Fruit fly (Drosophila melanogaster) whole organism, larva: Measurements from ENCODE around the gene CG7824.

ENCODE experiments used
- noc ChIP-seq: fragments of 200-800 bp; sonication (Bioruptor generic); optimal IDR thresholded peaks from 3 replicates; lab custom pipeline; 2019; ENCODE audit warnings: missing biosample characterization, mild to moderate bottlenecking, missing genetic modification characterization, moderate library complexity

Gene CG7824

DNA sequence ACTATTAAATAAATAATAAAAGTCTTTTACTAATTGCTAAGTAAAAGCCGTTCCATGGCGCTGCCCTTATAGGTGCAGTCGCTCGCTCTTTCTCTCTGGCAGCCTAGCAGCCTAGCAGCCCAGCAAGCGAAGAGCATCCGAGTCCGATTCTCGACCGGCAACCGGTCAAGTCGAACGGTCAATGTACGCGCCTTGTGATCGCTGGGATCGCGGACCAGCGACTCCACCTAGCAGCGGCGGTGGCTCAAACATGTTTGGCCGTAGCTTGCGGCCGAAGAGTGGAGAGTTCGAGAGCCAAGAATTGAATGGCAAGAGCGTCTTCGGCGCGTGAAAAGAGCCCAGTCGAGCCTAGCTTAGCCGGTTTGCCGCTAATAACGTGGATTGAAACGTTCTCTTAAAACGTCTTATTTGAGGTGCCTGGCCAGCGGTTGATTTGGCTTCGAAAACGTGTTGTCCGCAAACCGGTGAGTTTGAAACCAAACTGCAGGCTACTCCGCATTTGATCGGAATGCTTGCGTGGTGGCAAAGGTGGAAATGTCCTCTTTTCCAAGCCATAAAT lies 29.4 kb downstream of the CG7824 start:
- no peak for TF ChIP-seq noc (tag; lab: Kevin White, UChicago)

DNA sequence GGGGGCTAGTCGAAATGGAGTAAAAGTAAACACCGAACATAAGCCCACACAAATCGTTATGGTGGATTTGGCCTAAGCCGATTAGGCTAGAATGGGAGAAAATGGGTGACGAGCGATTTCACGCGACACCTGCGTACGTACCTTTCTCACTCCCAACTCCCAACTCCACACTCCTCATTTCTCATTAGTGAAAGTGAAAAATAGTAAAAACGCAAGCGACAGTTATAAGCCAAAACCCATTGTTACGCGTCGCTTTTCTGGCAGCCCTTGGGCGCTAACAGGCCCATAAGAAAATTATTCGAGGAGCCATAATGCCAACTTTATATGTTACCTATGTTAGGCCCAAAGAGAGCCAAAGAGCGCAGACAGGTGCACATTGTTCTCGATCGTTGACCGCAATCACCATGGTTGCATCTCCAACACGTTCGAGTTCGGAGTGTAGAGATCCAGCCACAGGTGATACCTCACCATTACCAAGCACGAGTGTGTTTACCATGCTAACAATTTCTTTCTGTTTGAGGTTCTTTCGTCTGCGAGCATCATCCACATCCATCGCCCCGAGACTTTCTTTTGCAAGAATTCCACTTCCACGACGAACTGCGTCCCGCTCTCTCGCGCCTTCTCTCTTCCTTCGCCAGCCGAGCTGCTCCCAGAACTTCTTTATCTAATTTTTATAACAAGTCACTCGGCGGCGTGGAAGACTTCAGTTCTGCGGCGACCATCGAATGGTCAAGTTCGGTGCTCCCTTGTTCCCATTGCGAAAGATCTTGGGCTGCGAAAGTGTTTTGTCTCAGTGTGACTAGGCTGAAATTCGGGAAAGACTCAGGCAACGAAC lies 40.1 kb downstream of the CG7824 start, which contains the start of gene neo:
TSS of gene neo (plus strand) at position 698 of the 835 bp plus-strand sequence.
- TF ChIP-seq noc (tag; lab: Kevin White, UChicago): no peak

DNA sequence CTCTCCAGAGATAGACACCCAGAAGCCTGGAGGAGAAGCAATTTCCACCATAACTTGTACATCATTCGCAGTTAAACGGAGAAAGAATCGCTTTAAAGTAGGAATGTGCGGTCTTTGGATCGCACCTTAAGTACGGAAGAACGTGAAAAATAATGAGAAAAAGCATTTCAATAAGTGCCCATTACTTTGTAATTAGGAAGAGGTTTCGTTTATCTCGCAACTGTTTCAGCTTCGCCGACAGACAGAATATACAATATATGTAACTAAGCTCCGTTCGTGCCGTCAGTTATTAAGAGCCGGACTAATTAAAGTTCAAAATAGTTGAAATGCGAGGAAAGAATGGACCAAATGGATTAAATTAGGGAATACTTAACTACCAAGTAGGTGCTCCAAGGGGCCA lies 41.1 kb downstream of the CG7824 start, which contains the start of gene CG7829:
TSS of gene CG7829 (minus strand) at position 101 of the 400 bp plus-strand sequence.
- no peak for TF ChIP-seq noc (tag; lab: Kevin White, UChicago)

DNA sequence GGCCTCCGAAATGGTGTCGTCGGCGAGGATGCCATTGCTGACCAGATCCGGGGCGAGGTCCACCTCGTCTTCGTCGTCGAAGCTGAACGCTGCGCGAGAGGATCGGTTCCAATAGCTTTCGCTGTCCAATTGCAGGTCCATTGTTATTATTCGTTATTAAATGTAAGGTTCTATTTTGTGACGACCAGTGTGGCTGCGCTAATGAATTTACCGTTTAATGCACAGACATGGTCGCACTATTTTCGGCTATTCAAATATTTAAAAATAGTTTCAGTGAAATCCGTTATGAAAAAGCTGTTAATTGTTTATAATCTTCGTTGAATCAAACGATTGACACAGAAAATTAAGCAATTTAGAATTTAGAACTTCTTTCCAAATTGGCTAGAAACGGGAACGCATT lies 42.5 kb downstream of the CG7824 start, which contains the start of gene Vps16B:
TSS of gene Vps16B (minus strand) at position 186 of the 400 bp plus-strand sequence.
- TF ChIP-seq noc (tag; lab: Kevin White, UChicago): no peak
